Fruit fly (Drosophila melanogaster): ENCODE results near the gene mus302.
A peak's percentile ranks its signal among the peaks of the same experiment; 100 is the strongest.

The mus302 gene

DNA sequence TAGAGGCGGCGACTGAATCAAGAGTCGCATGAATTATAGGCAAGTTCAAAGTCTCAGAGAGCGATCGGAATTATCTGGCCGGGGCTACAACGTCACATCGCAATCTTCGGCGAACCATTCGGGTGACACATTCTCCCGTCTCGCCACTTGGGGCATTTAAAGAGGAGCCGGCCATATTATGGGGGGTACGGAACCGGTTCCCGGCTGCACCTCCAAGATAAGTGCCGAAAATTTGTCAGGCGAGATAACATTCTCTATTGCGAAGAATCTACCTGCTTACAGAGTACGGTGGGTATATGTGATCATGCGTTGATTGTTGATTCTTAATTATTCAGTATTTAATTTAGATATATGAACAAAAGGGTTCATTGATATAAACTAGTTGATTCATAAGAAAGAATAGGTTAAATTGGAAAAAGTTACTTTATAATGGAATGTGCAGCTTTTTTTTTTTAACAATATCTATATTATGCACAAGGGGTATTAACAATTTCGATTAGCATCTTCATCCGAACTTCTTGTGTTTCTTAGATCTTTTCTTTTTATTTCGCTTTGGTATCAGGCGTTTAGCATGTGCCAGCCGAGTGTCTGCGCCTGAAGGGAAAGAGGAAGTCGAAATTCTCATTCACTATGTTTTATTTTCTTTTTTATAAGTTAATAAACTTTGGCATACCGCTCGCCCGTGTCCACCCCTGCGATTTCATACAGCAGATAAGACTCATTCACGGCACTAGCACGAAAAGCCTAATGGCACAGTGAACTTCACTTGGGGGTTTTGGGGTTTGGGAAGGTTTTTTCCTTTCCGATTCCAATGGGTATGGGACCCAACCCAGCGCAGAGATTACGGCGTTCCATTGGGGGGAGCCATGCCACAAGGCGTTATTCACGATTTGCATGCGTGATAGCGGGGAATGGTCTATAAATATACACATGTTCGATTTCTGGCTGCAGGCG is 22.2 kb upstream of the mus302 start (continued):
- TF ChIP-seq svp (GFP tag) (peak; percentile 91), Gug (GFP tag; IDR thresholded peaks at IDR 0.05) (no peak), cyc (GFP tag; optimal IDR thresholded peaks at IDR 0.05) (no peak), CG6808 (GFP tag; optimal IDR thresholded peaks at IDR 0.05) (peak; percentile 51), pdm3 (GFP tag; optimal IDR thresholded peaks at IDR 0.05) (peak; percentile 37), fd85E (GFP tag; optimal IDR thresholded peaks at IDR 0.05) (no peak), CG11902 (GFP tag; optimal IDR thresholded peaks at IDR 0.05) (no peak), Sox102F (GFP tag; optimal IDR thresholded peaks at IDR 0.05) (peak; percentile 48), Ets21C (GFP tag; optimal IDR thresholded peaks at IDR 0.05) (peak; percentile 17), fkh (GFP tag; optimal IDR thresholded peaks at IDR 0.05) (peak; percentile 50), ss (GFP tag; optimal IDR thresholded peaks at IDR 0.05) (peak; percentile 36 to 70), Sox14 (GFP tag; optimal IDR thresholded peaks at IDR 0.05) (peak; percentile 52), CG11294 (GFP tag; IDR thresholded peaks at IDR 0.05) (no peak), Hr38 (GFP tag; optimal IDR thresholded peaks at IDR 0.05) (no peak), Blimp-1 (GFP tag; optimal IDR thresholded peaks at IDR 0.05) (no peak), CG6163 (GFP tag; IDR thresholded peaks at IDR 0.05) (no peak)

DNA sequence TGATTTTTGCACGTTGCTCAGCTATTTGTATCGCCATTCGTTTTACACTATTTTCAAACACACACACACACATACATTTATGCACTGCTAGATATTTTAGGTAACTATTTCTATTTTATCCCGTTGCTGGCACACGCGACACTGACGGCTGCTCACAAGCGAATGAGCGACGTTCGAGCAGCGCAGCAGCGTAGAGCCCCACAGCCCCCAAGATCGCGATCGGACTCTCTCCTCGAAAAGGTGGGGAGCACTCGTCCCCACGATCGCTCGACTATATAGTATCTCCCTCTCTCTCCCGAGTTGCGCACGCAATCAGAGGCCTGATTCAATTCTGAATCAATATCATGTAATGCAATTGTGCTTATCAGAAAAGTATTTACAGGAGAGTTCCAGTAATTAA is 20.5 kb upstream of the mus302 start:
- peak; percentile 42 for TF ChIP-seq Sox102F (GFP tag; optimal IDR thresholded peaks at IDR 0.05)
- TF ChIP-seq CG7368 (GFP tag; optimal IDR thresholded peaks at IDR 0.05): peak; percentile 9
- TF ChIP-seq ss (GFP tag; optimal IDR thresholded peaks at IDR 0.05): peak; percentile 56 to 70
- TF ChIP-seq CG9139 (GFP tag; optimal IDR thresholded peaks at IDR 0.05): peak; percentile 58
- TF ChIP-seq CG15336 (GFP tag; IDR thresholded peaks at IDR 0.05): peak; percentile 57; the same call in 1 of the 2 replicates
- peak; percentile 2 for TF ChIP-seq Met (GFP tag; optimal IDR thresholded peaks at IDR 0.05)
- TF ChIP-seq CG3919 (GFP tag; optimal IDR thresholded peaks at IDR 0.05): peak; percentile 57
- peak; percentile 12 for TF ChIP-seq CG34406 (GFP tag; optimal IDR thresholded peaks at IDR 0.05)
- peak; percentile 62; the same call in 2 of the 3 replicates for TF ChIP-seq eg (GFP tag; IDR thresholded peaks at IDR 0.05)
- no peak for TF ChIP-seq Eip75B (GFP tag; optimal IDR thresholded peaks at IDR 0.05)
- no peak for TF ChIP-seq Blimp-1 (GFP tag; optimal IDR thresholded peaks at IDR 0.05)
- no peak for TF ChIP-seq Sox15 (GFP tag; optimal IDR thresholded peaks at IDR 0.05)
- peak; percentile 64 for TF ChIP-seq net (GFP tag; optimal IDR thresholded peaks at IDR 0.05)
- TF ChIP-seq dsx (GFP tag; optimal IDR thresholded peaks at IDR 0.05; ENCODE audit: poor library complexity, severe bottlenecking): peak; percentile 7
- no peak for TF ChIP-seq Ets96B (tag; optimal IDR thresholded peaks at IDR 0.05)
- no peak for TF ChIP-seq Hr39 (GFP tag; optimal IDR thresholded peaks at IDR 0.05)
- TF ChIP-seq CG6792 (GFP tag; optimal IDR thresholded peaks at IDR 0.05): peak; percentile 14
- no peak for TF ChIP-seq OdsH (GFP tag; optimal IDR thresholded peaks at IDR 0.05)
- peak; percentile 76 for TF ChIP-seq CG6854 (GFP tag; optimal IDR thresholded peaks at IDR 0.05)
- no peak for TF ChIP-seq CG10631 (GFP tag; optimal IDR thresholded peaks at IDR 0.05)
- TF ChIP-seq CG8319 (GFP tag; optimal IDR thresholded peaks at IDR 0.05): no peak
- TF ChIP-seq CG11762 (GFP tag; optimal IDR thresholded peaks at IDR 0.05; ENCODE audit: insufficient read depth): no peak
- TF ChIP-seq acj6 (GFP tag; optimal IDR thresholded peaks at IDR 0.05): no peak
- peak; percentile 41; the same call in 2 of the 3 replicates for TF ChIP-seq CG8119 (GFP tag; IDR thresholded peaks at IDR 0.05)
- TF ChIP-seq CG6163 (GFP tag; IDR thresholded peaks at IDR 0.05): peak; percentile 33; the same call in 1 of the 3 replicates
- peak; percentile 29 for TF ChIP-seq Eip78C (GFP tag)
- no peak for TF ChIP-seq CG31627 (GFP tag; optimal IDR thresholded peaks at IDR 0.05)
- no peak for TF ChIP-seq cyc (GFP tag; optimal IDR thresholded peaks at IDR 0.05)
- no peak for TF ChIP-seq CG11902 (GFP tag; optimal IDR thresholded peaks at IDR 0.05)
- no peak for TF ChIP-seq lz (GFP tag; optimal IDR thresholded peaks at IDR 0.05)
- TF ChIP-seq CG16779 (tag; optimal IDR thresholded peaks at IDR 0.05): peak; percentile 46
- TF ChIP-seq CG11294 (GFP tag; IDR thresholded peaks at IDR 0.05): peak; percentile 27; the same call in 1 of the 2 replicates
- no peak for TF ChIP-seq Hr4 (GFP tag; optimal IDR thresholded peaks at IDR 0.05)
- TF ChIP-seq CG1621 (tag; optimal IDR thresholded peaks at IDR 0.05): no peak
- TF ChIP-seq fkh (GFP tag; optimal IDR thresholded peaks at IDR 0.05): peak; percentile 19
- no peak for TF ChIP-seq fd59A (GFP tag; optimal IDR thresholded peaks at IDR 0.05)
- TF ChIP-seq Ets21C (GFP tag; optimal IDR thresholded peaks at IDR 0.05): no peak
- no peak for TF ChIP-seq dac (GFP tag; optimal IDR thresholded peaks at IDR 0.05)
- TF ChIP-seq CG32006 (GFP tag; optimal IDR thresholded peaks at IDR 0.05): peak; percentile 1
- TF ChIP-seq salr (GFP tag; optimal IDR thresholded peaks at IDR 0.05): no peak

Measured in whole organism, prepupa.